Worm (Caenorhabditis elegans) whole organism, late embryonic: ENCODE data around the gene B0496.11.

Experiments used
- C08G9.2 ChIP-seq: sonication (generic microtip); optimal IDR thresholded peaks from 2 replicates; lab custom pipeline; 2016; ENCODE audit warnings: mild to moderate bottlenecking, missing genetic modification characterization, moderate library complexity, missing compliant biosample characterization
- T23F11.4 ChIP-seq: fragments of 200-800 bp; sonication (Bioruptor generic); optimal IDR thresholded peaks from 2 replicates; lab custom pipeline; 2018; ENCODE audit warnings: mild to moderate bottlenecking, missing genetic modification characterization, missing compliant biosample characterization
- Y22D7AL.16 ChIP-seq: sonication (generic microtip); optimal IDR thresholded peaks from 2 replicates; lab custom pipeline; 2016; ENCODE audit warnings: missing genetic modification characterization, missing compliant biosample characterization
- ama-1 ChIP-seq: fragments of 150-350 bp; optimal IDR thresholded peaks from 2 replicates; lab custom pipeline; 2014
- ceh-18 ChIP-seq: sonication (generic microtip); optimal IDR thresholded peaks from 2 replicates; lab custom pipeline; 2016; ENCODE audit warnings: missing genetic modification characterization, missing compliant biosample characterization
- ceh-2 ChIP-seq: sonication (generic microtip); optimal IDR thresholded peaks from 2 replicates; lab custom pipeline; 2016; ENCODE audit warnings: missing genotype, missing genetic modification characterization, missing compliant biosample characterization
- ceh-22 ChIP-seq: sonication (generic microtip); optimal IDR thresholded peaks from 2 replicates; lab custom pipeline; 2017; ENCODE audit warnings: missing biosample characterization, missing genetic modification characterization
- ceh-24 ChIP-seq: sonication (generic microtip); optimal IDR thresholded peaks from 2 replicates; lab custom pipeline; 2016; ENCODE audit warnings: mild to moderate bottlenecking, missing genetic modification characterization, missing compliant biosample characterization
- ceh-30 ChIP-seq: fragments of 150-350 bp; optimal IDR thresholded peaks from 2 replicates; lab custom pipeline; 2014; ENCODE audit warnings: missing biosample characterization, missing genetic modification characterization
- ceh-31 ChIP-seq: sonication (generic microtip); optimal IDR thresholded peaks from 2 replicates; lab custom pipeline; 2016; ENCODE audit warnings: missing genetic modification characterization, missing compliant biosample characterization
- ceh-34 ChIP-seq: sonication (generic microtip); optimal IDR thresholded peaks from 2 replicates; lab custom pipeline; 2016; ENCODE audit warnings: mild to moderate bottlenecking, missing genetic modification characterization, missing compliant biosample characterization
- ceh-45 ChIP-seq: fragments of 200-800 bp; sonication (Bioruptor generic); IDR thresholded peaks from 2 replicates; pipeline ENCODE4 v1.3.6; 2022; ENCODE audit warnings: missing genetic modification reagents, missing genetic modification characterization, missing compliant biosample characterization
- ceh-48 ChIP-seq: sonication (generic microtip); optimal IDR thresholded peaks from 2 replicates; lab custom pipeline; 2016; ENCODE audit warnings: missing genetic modification characterization, inconsistent platforms, missing compliant biosample characterization
- ceh-6 ChIP-seq: fragments of 200-800 bp; sonication (Bioruptor generic); optimal IDR thresholded peaks from 2 replicates; lab custom pipeline; 2018; ENCODE audit warnings: mild to moderate bottlenecking, missing genetic modification characterization, missing compliant biosample characterization
- ceh-9 ChIP-seq: sonication (generic microtip); optimal IDR thresholded peaks from 2 replicates; lab custom pipeline; 2016; ENCODE audit warnings: mild to moderate bottlenecking, missing genetic modification characterization, inconsistent platforms, missing compliant biosample characterization
- dmd-4 ChIP-seq: sonication (generic microtip); optimal IDR thresholded peaks from 2 replicates; lab custom pipeline; 2016; ENCODE audit warnings: borderline replicate concordance, missing genetic modification characterization, missing compliant biosample characterization
- dve-1 ChIP-seq: sonication (generic microtip); optimal IDR thresholded peaks from 2 replicates; lab custom pipeline; 2017; ENCODE audit warnings: antibody characterized with exemption, mild to moderate bottlenecking, missing genetic modification characterization, missing compliant biosample characterization
- elt-4 ChIP-seq: sonication (generic microtip); optimal IDR thresholded peaks from 2 replicates; lab custom pipeline; 2016; ENCODE audit warnings: missing genetic modification characterization, missing compliant biosample characterization
- ets-4 ChIP-seq: sonication (generic microtip); optimal IDR thresholded peaks from 2 replicates; lab custom pipeline; 2016; ENCODE audit warnings: missing genetic modification characterization, missing compliant biosample characterization
- fax-1 ChIP-seq: sonication (generic microtip); optimal IDR thresholded peaks from 2 replicates; lab custom pipeline; 2016; ENCODE audit warnings: missing genotype, missing genetic modification characterization, missing compliant biosample characterization
- fkh-6 ChIP-seq: sonication (generic microtip); optimal IDR thresholded peaks from 2 replicates; lab custom pipeline; 2016; ENCODE audit warnings: missing genetic modification characterization, missing compliant biosample characterization
- gmeb-2 ChIP-seq: sonication (generic microtip); optimal IDR thresholded peaks from 2 replicates; lab custom pipeline; 2016; ENCODE audit warnings: missing genetic modification characterization, inconsistent platforms, missing compliant biosample characterization
- hlh-15 ChIP-seq: sonication (generic microtip); optimal IDR thresholded peaks from 2 replicates; lab custom pipeline; 2016; ENCODE audit warnings: missing genetic modification characterization, missing compliant biosample characterization
- hlh-30 ChIP-seq: sonication (generic microtip); optimal IDR thresholded peaks from 2 replicates; lab custom pipeline; 2017; ENCODE audit warnings: antibody characterized with exemption, missing genetic modification characterization, missing compliant biosample characterization; ENCODE audit not compliant: insufficient read depth
- hlh-8 ChIP-seq: sonication (generic microtip); optimal IDR thresholded peaks from 2 replicates; lab custom pipeline; 2016; ENCODE audit warnings: missing genotype, missing genetic modification characterization, missing compliant biosample characterization
- lim-6 ChIP-seq: sonication (generic microtip); optimal IDR thresholded peaks from 2 replicates; lab custom pipeline; 2016; ENCODE audit warnings: missing genetic modification characterization, missing compliant biosample characterization
- lin-11 ChIP-seq: fragments of 200-800 bp; sonication (Bioruptor generic); optimal IDR thresholded peaks from 2 replicates; lab custom pipeline; 2018; ENCODE audit warnings: mild to moderate bottlenecking, missing genetic modification characterization, missing compliant biosample characterization
- madf-2 ChIP-seq: sonication (generic microtip); optimal IDR thresholded peaks from 2 replicates; lab custom pipeline; 2017; ENCODE audit warnings: missing genetic modification characterization, missing compliant biosample characterization
- nfya-1 ChIP-seq: sonication (generic microtip); optimal IDR thresholded peaks from 2 replicates; lab custom pipeline; 2017; ENCODE audit warnings: missing genetic modification characterization, mild to moderate bottlenecking, missing compliant biosample characterization, antibody characterized with exemption, moderate library complexity
- npax-4 ChIP-seq: sonication (generic microtip); optimal IDR thresholded peaks from 2 replicates; lab custom pipeline; 2016; ENCODE audit warnings: missing genetic modification characterization, missing compliant biosample characterization
- pag-3 ChIP-seq: sonication (generic microtip); optimal IDR thresholded peaks from 2 replicates; lab custom pipeline; 2016; ENCODE audit warnings: missing compliant biosample characterization, missing genetic modification characterization, borderline replicate concordance
- pat-9 ChIP-seq: fragments of 200-800 bp; sonication (Bioruptor generic); optimal IDR thresholded peaks from 2 replicates; lab custom pipeline; 2018; ENCODE audit warnings: mild to moderate bottlenecking, missing genetic modification characterization, moderate library complexity, missing compliant biosample characterization
- pax-1 ChIP-seq: fragments of 150-350 bp; optimal IDR thresholded peaks from 2 replicates; lab custom pipeline; 2014; ENCODE audit warnings: missing biosample characterization, missing genetic modification characterization
- pha-2 ChIP-seq: sonication (generic microtip); optimal IDR thresholded peaks from 2 replicates; lab custom pipeline; 2017; ENCODE audit warnings: mild to moderate bottlenecking, missing genetic modification characterization, missing compliant biosample characterization
- pha-4 ChIP-seq: fragments of 150-350 bp; optimal IDR thresholded peaks from 2 replicates; lab custom pipeline; 2018; ENCODE audit warnings: missing biosample characterization, missing genetic modification reagents, missing genetic modification characterization
- pros-1 ChIP-seq: fragments of 150-350 bp; optimal IDR thresholded peaks from 2 replicates; lab custom pipeline; 2014; ENCODE audit warnings: missing biosample characterization, missing genetic modification reagents, missing genetic modification characterization
- sdc-2 ChIP-seq: sonication (generic microtip); optimal IDR thresholded peaks from 2 replicates; lab custom pipeline; 2016; ENCODE audit warnings: missing genotype, missing genetic modification characterization, missing compliant biosample characterization
- sox-4 ChIP-seq: sonication (generic microtip); optimal IDR thresholded peaks from 2 replicates; lab custom pipeline; 2017; ENCODE audit warnings: mild to moderate bottlenecking, missing genetic modification characterization, inconsistent platforms, missing compliant biosample characterization
- ttx-3 ChIP-seq: sonication (generic microtip); optimal IDR thresholded peaks from 2 replicates; lab custom pipeline; 2016; ENCODE audit warnings: missing genetic modification reagents, missing genetic modification characterization, missing compliant biosample characterization
- unc-3 ChIP-seq, 2 experiments: fragments of 200-800 bp in 1 of 2; sonication (Bioruptor generic) in 1 of 2; sonication (generic microtip) in 1 of 2; conservative IDR thresholded peaks in 1 of 2; optimal IDR thresholded peaks in 1 of 2; 2 replicates each; pipeline versions ENCODE4 v1.3.6 to Lab custom; 2016 to 2022; ENCODE audit warnings: missing compliant biosample characterization in 2 of 2, missing genetic modification characterization in 2 of 2, missing genetic modification reagents in 1 of 2
- unc-55 ChIP-seq: sonication (generic microtip); optimal IDR thresholded peaks from 2 replicates; lab custom pipeline; 2017; ENCODE audit warnings: missing biosample characterization, missing genetic modification reagents, missing genetic modification characterization
- unc-86 ChIP-seq: sonication (generic microtip); optimal IDR thresholded peaks from 2 replicates; lab custom pipeline; 2016; ENCODE audit warnings: missing genetic modification characterization, missing compliant biosample characterization
- zip-5 ChIP-seq: sonication (generic microtip); optimal IDR thresholded peaks from 2 replicates; lab custom pipeline; 2016; ENCODE audit warnings: missing genetic modification characterization, missing compliant biosample characterization

B0496.11 gene

ce11 chrIV:7451345-7451744 lies 17.6 kb upstream of the B0496.11 start, which contains the start of gene tes-1:
Gene tes-1 (minus strand): TSS chrIV:7451445.
- TF ChIP-seq ceh-9 (tag; lab: Kevin White, UChicago) (no peak), ets-4 (tag; lab: Kevin White, UChicago) (no peak), npax-4 (tag; lab: Kevin White, UChicago) (no peak)

ce11 chrIV:7447556-7447955 lies 13.8 kb upstream of the B0496.11 start, which contains the start of gene B0496.2:
Gene B0496.2 (plus strand): TSS chrIV:7447856.
- TF ChIP-seq fax-1 (tag; lab: Kevin White, UChicago) = no peak
- TF ChIP-seq ceh-34 = no peak
- TF ChIP-seq ceh-31 (tag; lab: Kevin White, UChicago) = no peak
- TF ChIP-seq C08G9.2 = no peak
- TF ChIP-seq nfya-1 (tag; lab: Kevin White, UChicago) = no peak
- TF ChIP-seq zip-5 (tag; lab: Kevin White, UChicago) = no peak
- no peak for TF ChIP-seq sox-4 (tag; lab: Kevin White, UChicago)
- no peak for TF ChIP-seq gmeb-2 (tag; lab: Kevin White, UChicago)
- TF ChIP-seq elt-4 = no peak
- no peak for TF ChIP-seq ceh-45 (GFP tag; lab: Robert Waterston, UW)
- TF ChIP-seq hlh-15 = no peak
- no peak for TF ChIP-seq ceh-2 (tag; lab: Kevin White, UChicago)
- no peak for TF ChIP-seq unc-3 (GFP tag; conservative IDR thresholded peaks at IDR 0.05; lab: Robert Waterston, UW)
- no peak for TF ChIP-seq unc-3 (tag; optimal IDR thresholded peaks at IDR 0.05; lab: Kevin White, UChicago)
- TF ChIP-seq dmd-4 (tag; lab: Kevin White, UChicago) = no peak

DNA sequence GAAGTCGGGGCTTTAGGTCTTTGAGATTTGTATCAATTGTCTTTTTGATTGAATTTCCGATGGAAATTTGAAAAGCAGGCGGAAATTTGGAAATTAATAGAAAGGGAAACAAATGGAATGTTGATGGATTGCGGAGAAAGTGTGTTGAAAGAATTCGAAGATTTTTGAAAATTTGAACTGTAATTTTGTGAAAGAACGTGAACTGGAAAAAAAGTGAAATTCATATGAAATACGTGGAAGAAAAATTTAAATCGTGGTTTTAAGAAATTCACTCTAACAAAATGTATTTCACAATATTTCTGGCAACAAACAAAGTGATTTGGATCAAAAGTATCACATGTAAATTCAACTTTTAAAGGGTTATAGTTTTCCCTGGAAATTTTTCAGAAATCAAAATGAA lies 12.2 kb upstream of the B0496.11 start, which contains the start of gene B0496.1:
B0496.1 (plus strand) TSS at position 301 of the 400 bp plus-strand sequence.
- TF ChIP-seq hlh-8 (tag; lab: Kevin White, UChicago) = no peak
- TF ChIP-seq ceh-22 (tag; lab: Kevin White, UChicago) = no peak
- no peak for TF ChIP-seq pha-2 (tag; lab: Kevin White, UChicago)
- no peak for TF ChIP-seq lin-11 (tag; lab: Kevin White, UChicago)
- TF ChIP-seq pag-3 (tag; lab: Kevin White, UChicago) = no peak
- TF ChIP-seq ama-1 (lab: Kevin White, UChicago) = no peak
- TF ChIP-seq lim-6 (tag; lab: Kevin White, UChicago) = no peak
- TF ChIP-seq ceh-48 = no peak
- TF ChIP-seq ceh-18 (tag; lab: Kevin White, UChicago) = no peak
- no peak for TF ChIP-seq hlh-15
- TF ChIP-seq fax-1 (tag; lab: Kevin White, UChicago) = no peak
- TF ChIP-seq pha-4 = no peak
- TF ChIP-seq fkh-6 (tag; lab: Kevin White, UChicago) = no peak
- TF ChIP-seq ceh-2 (tag; lab: Kevin White, UChicago) = no peak
- TF ChIP-seq hlh-30 = no peak
- TF ChIP-seq ttx-3 = no peak
- no peak for TF ChIP-seq ceh-6 (GFP tag; lab: Kevin White, UChicago)
- no peak for TF ChIP-seq madf-2 (tag; lab: Kevin White, UChicago)
- no peak for TF ChIP-seq unc-55 (GFP tag; lab: Kevin White, UChicago)
- TF ChIP-seq T23F11.4 (GFP tag; lab: Kevin White, UChicago) = no peak

DNA sequence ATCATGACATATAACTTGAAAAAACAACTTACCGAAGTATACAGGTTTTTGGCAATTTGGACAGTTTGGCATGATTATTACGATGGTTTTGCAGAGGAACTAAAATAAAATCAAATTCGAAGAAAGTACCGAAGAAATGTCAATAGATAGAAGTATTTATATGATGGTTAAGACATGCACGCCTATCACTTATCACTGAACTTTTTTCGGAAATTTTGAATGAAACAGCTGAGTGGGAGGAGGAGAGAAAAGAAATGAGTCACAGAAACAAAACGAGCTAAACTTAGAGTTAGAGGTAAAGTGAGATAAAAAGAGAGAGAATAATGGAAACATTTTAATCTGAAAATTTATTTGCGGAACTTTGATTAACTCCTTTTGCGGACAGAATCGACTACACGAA lies 11.5 kb upstream of the B0496.11 start, which contains the start of gene valv-1:
valv-1 (minus strand) TSS at position 101 of the 400 bp plus-strand sequence.
- TF ChIP-seq T23F11.4 (GFP tag; lab: Kevin White, UChicago) = no peak
- TF ChIP-seq ceh-30 (tag; lab: Kevin White, UChicago) = no peak
- no peak for TF ChIP-seq pha-4
- no peak for TF ChIP-seq sox-4 (tag; lab: Kevin White, UChicago)
- TF ChIP-seq sdc-2 = no peak
- no peak for TF ChIP-seq nfya-1 (tag; lab: Kevin White, UChicago)
- TF ChIP-seq hlh-30 = no peak
- TF ChIP-seq ets-4 (tag; lab: Kevin White, UChicago) = no peak
- TF ChIP-seq pros-1 = no peak
- no peak for TF ChIP-seq unc-86 (tag; lab: Kevin White, UChicago)
- no peak for TF ChIP-seq ceh-24 (tag; lab: Kevin White, UChicago)
- TF ChIP-seq dve-1 (tag; lab: Kevin White, UChicago) = no peak
- TF ChIP-seq fax-1 (tag; lab: Kevin White, UChicago) = no peak
- no peak for TF ChIP-seq ceh-34
- no peak for TF ChIP-seq pat-9 (tag; lab: Kevin White, UChicago)
- TF ChIP-seq pax-1 (tag; lab: Kevin White, UChicago) = no peak
- TF ChIP-seq unc-55 (GFP tag; lab: Kevin White, UChicago) = no peak
- no peak for TF ChIP-seq Y22D7AL.16
- no peak for TF ChIP-seq ceh-18 (tag; lab: Kevin White, UChicago)
